Worm (Caenorhabditis elegans) whole organism, young adult: ENCODE data around the gene Y22D7AL.15.

Experiments used
- B0261.1 ChIP-seq: sonication (generic microtip); optimal IDR thresholded peaks from 2 replicates; lab custom pipeline; 2016; ENCODE audit warnings: mild to moderate bottlenecking, missing genetic modification characterization, moderate library complexity, missing compliant biosample characterization
- B0336.3 ChIP-seq: fragments of 200-800 bp; sonication (Bioruptor generic); IDR thresholded peaks from 2 replicates; pipeline ENCODE4 v1.3.6; 2022; ENCODE audit warnings: missing genetic modification characterization, missing compliant biosample characterization
- C17E4.6 ChIP-seq: fragments of 200-800 bp; sonication (Bioruptor generic); IDR thresholded peaks from 2 replicates; pipeline ENCODE4 v1.3.6; 2022; ENCODE audit warnings: missing genetic modification reagents, missing genetic modification characterization, missing compliant biosample characterization
- F33H1.4 ChIP-seq: fragments of 200-800 bp; sonication (Bioruptor generic); IDR thresholded peaks from 2 replicates; pipeline ENCODE4 v1.3.6; 2022; ENCODE audit warnings: missing genetic modification reagents, missing genetic modification characterization, missing compliant biosample characterization
- F52B5.7 ChIP-seq: sonication (generic microtip); optimal IDR thresholded peaks from 2 replicates; lab custom pipeline; 2016; ENCODE audit warnings: mild to moderate bottlenecking, missing genetic modification characterization, missing compliant biosample characterization
- F55B11.4 ChIP-seq: sonication (generic microtip); optimal IDR thresholded peaks from 2 replicates; lab custom pipeline; 2016; ENCODE audit warnings: missing compliant biosample characterization, missing genetic modification characterization, borderline replicate concordance; ENCODE audit not compliant: insufficient read depth
- Y56A3A.18 ChIP-seq: fragments of 200-800 bp; sonication (Bioruptor generic); IDR thresholded peaks from 2 replicates; pipeline ENCODE4 v1.3.6; 2022; ENCODE audit warnings: missing genetic modification reagents, missing genetic modification characterization, missing compliant biosample characterization
- Y67H2A.10 ChIP-seq: fragments of 200-800 bp; sonication (Bioruptor generic); conservative IDR thresholded peaks from 2 replicates; pipeline ENCODE4 v1.3.6; 2022; ENCODE audit warnings: missing genetic modification reagents, missing genetic modification characterization, missing compliant biosample characterization
- Y79H2A.3 ChIP-seq: fragments of 200-800 bp; sonication (Bioruptor generic); conservative IDR thresholded peaks from 2 replicates; pipeline ENCODE4 v1.3.6; 2022; ENCODE audit warnings: missing genetic modification reagents, missing genetic modification characterization, missing compliant biosample characterization
- Y95B8A.8 ChIP-seq: fragments of 200-800 bp; sonication (Bioruptor generic); IDR thresholded peaks from 2 replicates; pipeline ENCODE4 v1.3.6; 2022; ENCODE audit warnings: missing genetic modification reagents, missing genetic modification characterization, missing compliant biosample characterization
- atf-7 ChIP-seq: sonication (generic microtip); optimal IDR thresholded peaks from 2 replicates; lab custom pipeline; 2017; ENCODE audit warnings: mild to moderate bottlenecking, missing genetic modification characterization, missing compliant biosample characterization
- attf-3 ChIP-seq: fragments of 200-800 bp; sonication (Bioruptor generic); conservative IDR thresholded peaks from 2 replicates; pipeline ENCODE4 v1.3.6; 2022; ENCODE audit warnings: missing genetic modification reagents, missing genetic modification characterization, missing compliant biosample characterization
- bed-2 ChIP-seq: fragments of 200-800 bp; sonication (Bioruptor generic); IDR thresholded peaks from 2 replicates; pipeline ENCODE4 v1.3.6; 2022; ENCODE audit warnings: missing genetic modification reagents, missing genetic modification characterization, missing compliant biosample characterization
- cebp-1 ChIP-seq, 2 experiments: fragments of 200-800 bp in 1 of 2; sonication (Bioruptor generic) in 1 of 2; sonication (generic microtip) in 1 of 2; IDR thresholded peaks in 1 of 2; optimal IDR thresholded peaks in 1 of 2; 2 replicates each; pipeline versions ENCODE4 v1.3.6 to Lab custom; 2017 to 2022; ENCODE audit warnings: missing compliant biosample characterization in 2 of 2, missing genetic modification characterization in 2 of 2, mild to moderate bottlenecking in 1 of 2, missing genetic modification reagents in 1 of 2, moderate library complexity in 1 of 2
- cebp-2 ChIP-seq: fragments of 200-800 bp; sonication (Bioruptor generic); IDR thresholded peaks from 2 replicates; pipeline ENCODE4 v1.3.6; 2022; ENCODE audit warnings: missing genetic modification characterization, missing compliant biosample characterization
- ceh-40 ChIP-seq: fragments of 200-800 bp; sonication (Bioruptor generic); IDR thresholded peaks from 2 replicates; pipeline ENCODE4 v1.3.6; 2022; ENCODE audit warnings: missing genetic modification characterization, missing compliant biosample characterization
- ceh-91 ChIP-seq: fragments of 200-800 bp; sonication (Bioruptor generic); IDR thresholded peaks from 2 replicates; pipeline ENCODE4 v1.3.6; 2022; ENCODE audit warnings: missing genetic modification reagents, missing genetic modification characterization, missing compliant biosample characterization
- chd-7 ChIP-seq: sonication (generic microtip); optimal IDR thresholded peaks from 2 replicates; lab custom pipeline; 2016; ENCODE audit warnings: mild to moderate bottlenecking, missing genetic modification characterization, moderate library complexity, missing compliant biosample characterization
- egrh-3 ChIP-seq: fragments of 200-800 bp; sonication (Bioruptor generic); IDR thresholded peaks from 2 replicates; pipeline ENCODE4 v1.3.6; 2022; ENCODE audit warnings: missing genetic modification reagents, missing genetic modification characterization, missing compliant biosample characterization
- gei-17 ChIP-seq: fragments of 200-800 bp; sonication (Bioruptor generic); optimal IDR thresholded peaks from 2 replicates; lab custom pipeline; 2018; ENCODE audit warnings: mild to moderate bottlenecking, missing genetic modification characterization, missing compliant biosample characterization
- hlh-12 ChIP-seq: sonication (generic microtip); optimal IDR thresholded peaks from 2 replicates; lab custom pipeline; 2016; ENCODE audit warnings: missing genetic modification characterization, missing compliant biosample characterization
- hlh-26 ChIP-seq: fragments of 200-800 bp; sonication (Bioruptor generic); conservative IDR thresholded peaks from 2 replicates; pipeline ENCODE4 v1.3.6; 2022; ENCODE audit warnings: missing genetic modification reagents, missing genetic modification characterization, missing compliant biosample characterization
- lag-1 ChIP-seq: fragments of 200-800 bp; sonication (Bioruptor generic); IDR thresholded peaks from 2 replicates; pipeline ENCODE4 v1.3.6; 2022; ENCODE audit warnings: missing genetic modification reagents, missing genetic modification characterization, missing compliant biosample characterization
- lir-1 ChIP-seq: fragments of 200-800 bp; sonication (Bioruptor generic); conservative IDR thresholded peaks from 2 replicates; pipeline ENCODE4 v1.3.6; 2022; ENCODE audit warnings: missing genetic modification reagents, missing genetic modification characterization, missing compliant biosample characterization
- lsl-1 ChIP-seq: fragments of 200-800 bp; sonication (Bioruptor generic); optimal IDR thresholded peaks from 2 replicates; lab custom pipeline; 2018; ENCODE audit warnings: mild to moderate bottlenecking, missing genetic modification characterization, moderate library complexity, missing compliant biosample characterization
- madf-10 ChIP-seq: sonication (generic microtip); optimal IDR thresholded peaks from 2 replicates; lab custom pipeline; 2016; ENCODE audit warnings: mild to moderate bottlenecking, missing genetic modification characterization, missing compliant biosample characterization
- mcd-1 ChIP-seq: fragments of 200-800 bp; sonication (Bioruptor generic); IDR thresholded peaks from 2 replicates; pipeline ENCODE4 v1.3.6; 2022; ENCODE audit warnings: missing genetic modification reagents, missing genetic modification characterization, missing compliant biosample characterization
- nfyb-1 ChIP-seq: fragments of 200-800 bp; sonication (Bioruptor generic); IDR thresholded peaks from 2 replicates; pipeline ENCODE4 v1.3.6; 2022; ENCODE audit warnings: missing genetic modification reagents, missing genetic modification characterization, missing compliant biosample characterization
- nhr-90 ChIP-seq: sonication (generic microtip); optimal IDR thresholded peaks from 2 replicates; lab custom pipeline; 2016; ENCODE audit warnings: missing genotype, mild to moderate bottlenecking, missing genetic modification characterization, missing compliant biosample characterization
- rec-8 ChIP-seq, 2 experiments: sonication (generic microtip); optimal IDR thresholded peaks; 2 replicates each; lab custom pipeline; 2016; ENCODE audit warnings: mild to moderate bottlenecking in 2 of 2, missing genetic modification characterization in 2 of 2, missing genetic modification reagents in 2 of 2, missing genotype in 2 of 2, missing biosample characterization in 1 of 2, missing compliant biosample characterization in 1 of 2, moderate library complexity in 1 of 2
- repo-1 ChIP-seq: sonication (generic microtip); optimal IDR thresholded peaks from 2 replicates; lab custom pipeline; 2017; ENCODE audit warnings: mild to moderate bottlenecking, missing genetic modification characterization, missing compliant biosample characterization
- somi-1 ChIP-seq: fragments of 200-800 bp; sonication (Bioruptor generic); optimal IDR thresholded peaks from 2 replicates; lab custom pipeline; 2018; ENCODE audit warnings: mild to moderate bottlenecking, missing genetic modification characterization, missing compliant biosample characterization
- tbp1 ChIP-seq: fragments of 200-800 bp; sonication (Bioruptor generic); optimal IDR thresholded peaks from 2 replicates; lab custom pipeline; 2018; ENCODE audit warnings: mild to moderate bottlenecking, missing genetic modification characterization, missing compliant biosample characterization
- unc-130 ChIP-seq: sonication (generic microtip); optimal IDR thresholded peaks from 2 replicates; lab custom pipeline; 2016; ENCODE audit warnings: missing genetic modification reagents, missing genetic modification characterization, missing compliant biosample characterization
- zfh-2 ChIP-seq: fragments of 200-800 bp; sonication (Bioruptor generic); conservative IDR thresholded peaks from 2 replicates; pipeline ENCODE4 v1.3.6; 2022; ENCODE audit warnings: missing genetic modification reagents, missing genetic modification characterization, missing compliant biosample characterization
- zim-3 ChIP-seq: sonication (generic microtip); optimal IDR thresholded peaks from 2 replicates; lab custom pipeline; 2017; ENCODE audit warnings: mild to moderate bottlenecking, missing genetic modification characterization, moderate library complexity, missing compliant biosample characterization
- ztf-25 ChIP-seq: fragments of 200-800 bp; sonication (Bioruptor generic); IDR thresholded peaks from 2 replicates; pipeline ENCODE4 v1.3.6; 2022; ENCODE audit warnings: missing genetic modification reagents, missing genetic modification characterization, missing compliant biosample characterization

Y22D7AL.15 gene

ce11 chrIII:1652181-1652580 is 7.5 kb downstream of the Y22D7AL.15 start, which contains the start of gene Y22D7AL.1 (continued):
- TF ChIP-seq ceh-40 (GFP tag; lab: Robert Waterston, UW) (no peak), somi-1 (GFP tag; lab: Kevin White, UChicago) (no peak)

- TF ChIP-seq zfh-2 (GFP tag; lab: Robert Waterston, UW), result 0 out of 2 replicates have a peak, but pooled peaks have one; percentile 16
- no peak for TF ChIP-seq lir-1
- 0 out of 2 replicates have a peak, but pooled peaks have one; percentile 66 for TF ChIP-seq cebp-2 (GFP tag; lab: Robert Waterston, UW)
These were observed 18.5 kb downstream of the Y22D7AL.15 start, which contains the start of gene Y22D7AL.3 for ce11 chrIII:1641163-1641562. Y22D7AL.3 (plus strand) TSS chrIII:1641463.

- TF ChIP-seq zfh-2 (GFP tag; lab: Robert Waterston, UW), result peak; percentile 65
- no peak for TF ChIP-seq B0336.3 (GFP tag; lab: Robert Waterston, UW)
- peak; percentile 20; the same call in 1 of the 2 replicates for TF ChIP-seq egrh-3 (GFP tag; lab: Robert Waterston, UW)
These were observed 21.3 kb downstream of the Y22D7AL.15 start for ce11 chrIII:1638345-1638744.

ce11 chrIII:1634270-1634669 is 25.4 kb downstream of the Y22D7AL.15 start, which contains the start of gene Y22D7AL.11:
Y22D7AL.11 (minus strand) TSS chrIII:1634370.
- no peak for TF ChIP-seq bed-2 (GFP tag; lab: Robert Waterston, UW)
- no peak for TF ChIP-seq F55B11.4
- no peak for TF ChIP-seq madf-10 (tag; lab: Kevin White, UChicago)
- TF ChIP-seq hlh-12, result no peak
- TF ChIP-seq hlh-26 (GFP tag; lab: Robert Waterston, UW), result no peak
- TF ChIP-seq Y95B8A.8 (GFP tag; lab: Robert Waterston, UW), result no peak
- TF ChIP-seq chd-7 (tag; lab: Kevin White, UChicago), result no peak
- no peak for TF ChIP-seq cebp-1 (GFP tag; IDR thresholded peaks at IDR 0.05; lab: Robert Waterston, UW)
- TF ChIP-seq cebp-1 (tag; optimal IDR thresholded peaks at IDR 0.05; lab: Kevin White, UChicago), result no peak
- no peak for TF ChIP-seq B0261.1 (tag; lab: Kevin White, UChicago)

ce11 chrIII:1626524-1626923 is 33.1 kb downstream of the Y22D7AL.15 start, which contains the start of gene Y22D7AL.4:
Y22D7AL.4 (plus strand) TSS chrIII:1626632.
- no peak for TF ChIP-seq ztf-25 (GFP tag; lab: Robert Waterston, UW)
- no peak for TF ChIP-seq Y79H2A.3 (GFP tag; lab: Robert Waterston, UW)
- no peak for TF ChIP-seq Y67H2A.10
- no peak for TF ChIP-seq lag-1 (GFP tag; lab: Robert Waterston, UW)
- TF ChIP-seq F33H1.4, result 0 out of 2 replicates have a peak, but pooled peaks have one; percentile 24
- TF ChIP-seq unc-130 (GFP tag; lab: Kevin White, UChicago), result no peak
- no peak for TF ChIP-seq F52B5.7 (tag; lab: Kevin White, UChicago)
- no peak for TF ChIP-seq gei-17 (GFP tag; lab: Kevin White, UChicago)
- TF ChIP-seq ceh-91 (GFP tag; lab: Robert Waterston, UW), result no peak
- peak; percentile 30 for TF ChIP-seq repo-1 (tag; lab: Kevin White, UChicago)
- peak; percentile 69; the same call in 1 of the 2 replicates for TF ChIP-seq nfyb-1 (GFP tag; lab: Robert Waterston, UW)
- no peak for TF ChIP-seq atf-7 (tag; lab: Kevin White, UChicago)
- TF ChIP-seq mcd-1 (GFP tag; lab: Robert Waterston, UW), result 0 out of 2 replicates have a peak, but pooled peaks have one; percentile 26
- TF ChIP-seq attf-3 (GFP tag; lab: Robert Waterston, UW), result no peak
- no peak for TF ChIP-seq tbp1 (GFP tag; lab: Kevin White, UChicago)
- no peak for TF ChIP-seq C17E4.6
- TF ChIP-seq zim-3 (tag; lab: Kevin White, UChicago), result peak; percentile 80
- no peak for TF ChIP-seq rec-8 (tag; optimal IDR thresholded peaks at IDR 0.05; lab: Kevin White, UChicago)
- 0 out of 2 replicates have a peak, but pooled peaks have one; percentile 34 for TF ChIP-seq Y56A3A.18 (GFP tag; lab: Robert Waterston, UW)
- no peak for TF ChIP-seq lsl-1 (GFP tag; lab: Kevin White, UChicago)
- no peak for TF ChIP-seq nhr-90 (tag; lab: Kevin White, UChicago)
- TF ChIP-seq, all 124 proteins: peak for 6
